Worm (Caenorhabditis elegans) whole organism, young adult: ENCODE data around the gene cutl-11.

Experiments used
- B0019.2 ChIP-seq: fragments of 200-800 bp; sonication (Bioruptor generic); conservative IDR thresholded peaks from 2 replicates; pipeline ENCODE4 v1.3.6; 2022; ENCODE audit warnings: missing genetic modification reagents, missing genetic modification characterization, missing compliant biosample characterization
- B0261.1 ChIP-seq: sonication (generic microtip); optimal IDR thresholded peaks from 2 replicates; lab custom pipeline; 2016; ENCODE audit warnings: mild to moderate bottlenecking, missing genetic modification characterization, moderate library complexity, missing compliant biosample characterization
- C06A6.2 ChIP-seq: fragments of 200-800 bp; sonication (Bioruptor generic); conservative IDR thresholded peaks from 2 replicates; pipeline ENCODE4 v1.3.6; 2022; ENCODE audit warnings: missing genetic modification characterization, missing compliant biosample characterization
- F23B12.7 ChIP-seq: sonication (generic microtip); optimal IDR thresholded peaks from 2 replicates; lab custom pipeline; 2017; ENCODE audit warnings: missing genetic modification characterization, mild to moderate bottlenecking, missing compliant biosample characterization, antibody characterized with exemption, moderate library complexity; ENCODE audit not compliant: insufficient read depth
- F37B4.10 ChIP-seq: fragments of 200-800 bp; sonication (Bioruptor generic); IDR thresholded peaks from 2 replicates; pipeline ENCODE4 v1.3.6; 2022; ENCODE audit warnings: missing genetic modification characterization, missing compliant biosample characterization
- K11D2.4 ChIP-seq: fragments of 200-800 bp; sonication (Bioruptor generic); IDR thresholded peaks from 2 replicates; pipeline ENCODE4 v1.3.6; 2022; ENCODE audit warnings: missing genetic modification reagents, missing genetic modification characterization, missing compliant biosample characterization
- K12H6.12 ChIP-seq: fragments of 200-800 bp; sonication (Bioruptor generic); optimal IDR thresholded peaks from 2 replicates; lab custom pipeline; 2018; ENCODE audit warnings: mild to moderate bottlenecking, missing genetic modification characterization, missing compliant biosample characterization
- Y53F4B.3 ChIP-seq: fragments of 200-800 bp; sonication (Bioruptor generic); IDR thresholded peaks from 2 replicates; pipeline ENCODE4 v1.3.6; 2022; ENCODE audit warnings: missing genetic modification reagents, missing genetic modification characterization, missing compliant biosample characterization
- Y67H2A.10 ChIP-seq: fragments of 200-800 bp; sonication (Bioruptor generic); conservative IDR thresholded peaks from 2 replicates; pipeline ENCODE4 v1.3.6; 2022; ENCODE audit warnings: missing genetic modification reagents, missing genetic modification characterization, missing compliant biosample characterization
- Y79H2A.3 ChIP-seq: fragments of 200-800 bp; sonication (Bioruptor generic); conservative IDR thresholded peaks from 2 replicates; pipeline ENCODE4 v1.3.6; 2022; ENCODE audit warnings: missing genetic modification reagents, missing genetic modification characterization, missing compliant biosample characterization
- ama-1 ChIP-seq, 3 experiments: fragments of 150-350 bp in 1 of 3; sonication (generic microtip) in 2 of 3; optimal IDR thresholded peaks; 2 replicates each; lab custom pipeline; 2014 to 2018; ENCODE audit warnings: missing biosample characterization in 2 of 3, missing genetic modification characterization in 2 of 3, missing genetic modification reagents in 2 of 3
- aptf-3 ChIP-seq: fragments of 200-800 bp; sonication (Bioruptor generic); IDR thresholded peaks from 2 replicates; pipeline ENCODE4 v1.3.6; 2022; ENCODE audit warnings: missing genetic modification characterization, missing compliant biosample characterization
- ccch-3 ChIP-seq: fragments of 200-800 bp; sonication (Bioruptor generic); optimal IDR thresholded peaks from 2 replicates; lab custom pipeline; 2018; ENCODE audit warnings: mild to moderate bottlenecking, missing genetic modification characterization, missing compliant biosample characterization
- cebp-1 ChIP-seq, 2 experiments: fragments of 200-800 bp in 1 of 2; sonication (Bioruptor generic) in 1 of 2; sonication (generic microtip) in 1 of 2; IDR thresholded peaks in 1 of 2; optimal IDR thresholded peaks in 1 of 2; 2 replicates each; pipeline versions ENCODE4 v1.3.6 to Lab custom; 2017 to 2022; ENCODE audit warnings: missing compliant biosample characterization in 2 of 2, missing genetic modification characterization in 2 of 2, mild to moderate bottlenecking in 1 of 2, missing genetic modification reagents in 1 of 2, moderate library complexity in 1 of 2
- ceh-58 ChIP-seq: fragments of 200-800 bp; sonication (Bioruptor generic); IDR thresholded peaks from 2 replicates; pipeline ENCODE4 v1.3.6; 2022; ENCODE audit warnings: missing genetic modification characterization, missing compliant biosample characterization
- die-1 ChIP-seq: sonication (generic microtip); optimal IDR thresholded peaks from 2 replicates; lab custom pipeline; 2016; ENCODE audit warnings: missing genotype, mild to moderate bottlenecking, missing genetic modification characterization, missing compliant biosample characterization
- dpff-1 ChIP-seq: sonication (generic microtip); optimal IDR thresholded peaks from 2 replicates; lab custom pipeline; 2017; ENCODE audit warnings: mild to moderate bottlenecking, missing genetic modification characterization, missing compliant biosample characterization
- efl-1 ChIP-seq: fragments of 150-350 bp; optimal IDR thresholded peaks from 2 replicates; lab custom pipeline; 2014; ENCODE audit warnings: missing biosample characterization, missing genetic modification reagents, missing genetic modification characterization
- ekl-4 ChIP-seq: fragments of 200-800 bp; sonication (Bioruptor generic); IDR thresholded peaks from 2 replicates; pipeline ENCODE4 v1.3.6; 2022; ENCODE audit warnings: missing genetic modification reagents, missing genetic modification characterization, missing compliant biosample characterization
- ets-4 ChIP-seq: fragments of 200-800 bp; sonication (Bioruptor generic); optimal IDR thresholded peaks from 2 replicates; lab custom pipeline; 2018; ENCODE audit warnings: mild to moderate bottlenecking, missing genetic modification characterization, missing compliant biosample characterization
- him-1 ChIP-seq: sonication (generic microtip); optimal IDR thresholded peaks from 2 replicates; lab custom pipeline; 2016; ENCODE audit warnings: missing genotype, missing genetic modification reagents, missing genetic modification characterization, missing compliant biosample characterization
- hlh-12 ChIP-seq: sonication (generic microtip); optimal IDR thresholded peaks from 2 replicates; lab custom pipeline; 2016; ENCODE audit warnings: missing genetic modification characterization, missing compliant biosample characterization
- lin-35 ChIP-seq, 3 experiments: fragments of 150-350 bp in 2 of 3; sonication (generic microtip) in 1 of 3; optimal IDR thresholded peaks; 2 replicates each; lab custom pipeline; 2014 to 2018; ENCODE audit warnings: missing biosample characterization in 3 of 3, missing genetic modification characterization in 3 of 3, missing genetic modification reagents in 3 of 3
- lin-40 ChIP-seq: sonication (generic microtip); optimal IDR thresholded peaks from 2 replicates; lab custom pipeline; 2016; ENCODE audit warnings: missing genetic modification characterization, mild to moderate bottlenecking, missing compliant biosample characterization, missing genotype, missing genetic modification reagents
- madf-10 ChIP-seq: sonication (generic microtip); optimal IDR thresholded peaks from 2 replicates; lab custom pipeline; 2016; ENCODE audit warnings: mild to moderate bottlenecking, missing genetic modification characterization, missing compliant biosample characterization
- madf-3 ChIP-seq: fragments of 200-800 bp; sonication (Bioruptor generic); IDR thresholded peaks from 2 replicates; pipeline ENCODE4 v1.3.6; 2022; ENCODE audit warnings: missing genetic modification reagents, missing genetic modification characterization, missing compliant biosample characterization
- mcd-1 ChIP-seq: fragments of 200-800 bp; sonication (Bioruptor generic); IDR thresholded peaks from 2 replicates; pipeline ENCODE4 v1.3.6; 2022; ENCODE audit warnings: missing genetic modification reagents, missing genetic modification characterization, missing compliant biosample characterization
- nfya-2 ChIP-seq: fragments of 200-800 bp; sonication (Bioruptor generic); IDR thresholded peaks from 2 replicates; pipeline ENCODE4 v1.3.6; 2022; ENCODE audit warnings: missing genetic modification reagents, missing genetic modification characterization, missing compliant biosample characterization
- nhr-27 ChIP-seq: fragments of 200-800 bp; sonication (Bioruptor generic); optimal IDR thresholded peaks from 2 replicates; lab custom pipeline; 2018; ENCODE audit warnings: mild to moderate bottlenecking, missing genetic modification characterization, moderate library complexity, missing compliant biosample characterization
- rcor-1 ChIP-seq: fragments of 200-800 bp; sonication (Bioruptor generic); IDR thresholded peaks from 2 replicates; pipeline ENCODE4 v1.3.6; 2022; ENCODE audit warnings: missing genetic modification reagents, missing genetic modification characterization, missing compliant biosample characterization
- repo-1 ChIP-seq: sonication (generic microtip); optimal IDR thresholded peaks from 2 replicates; lab custom pipeline; 2017; ENCODE audit warnings: mild to moderate bottlenecking, missing genetic modification characterization, missing compliant biosample characterization
- rpc-1 ChIP-seq, 2 experiments: fragments of 150-350 bp in 1 of 2; sonication (generic microtip) in 1 of 2; optimal IDR thresholded peaks; 2 replicates each; lab custom pipeline; 2014 to 2018; ENCODE audit warnings: missing biosample characterization in 1 of 2, missing genetic modification characterization in 1 of 2, missing genetic modification reagents in 1 of 2, missing genotype in 1 of 2
- sdz-38 ChIP-seq: sonication (generic microtip); optimal IDR thresholded peaks from 2 replicates; lab custom pipeline; 2016; ENCODE audit warnings: missing genotype, missing genetic modification characterization, missing compliant biosample characterization
- sea-2 ChIP-seq: fragments of 200-800 bp; sonication (Bioruptor generic); IDR thresholded peaks from 2 replicates; pipeline ENCODE4 v1.3.6; 2022; ENCODE audit warnings: missing genetic modification characterization, missing compliant biosample characterization
- snpc-1.1 ChIP-seq: sonication (generic microtip); optimal IDR thresholded peaks from 2 replicates; lab custom pipeline; 2017; ENCODE audit warnings: missing genetic modification characterization, mild to moderate bottlenecking, missing compliant biosample characterization, antibody characterized with exemption, moderate library complexity, missing genotype, missing genetic modification reagents; ENCODE audit not compliant: insufficient read depth
- snpc-4 ChIP-seq, 5 experiments: fragments of 150-350 bp in 1 of 5; sonication (generic microtip) in 4 of 5; optimal IDR thresholded peaks; 2 replicates each; lab custom pipeline; 2014 to 2018; ENCODE audit warnings: missing genetic modification characterization in 5 of 5, missing biosample characterization in 3 of 5, antibody characterized with exemption in 2 of 5, mild to moderate bottlenecking in 2 of 5, missing compliant biosample characterization in 2 of 5, missing genotype in 2 of 5, moderate library complexity in 2 of 5, missing genetic modification reagents in 1 of 5
- somi-1 ChIP-seq: fragments of 200-800 bp; sonication (Bioruptor generic); optimal IDR thresholded peaks from 2 replicates; lab custom pipeline; 2018; ENCODE audit warnings: mild to moderate bottlenecking, missing genetic modification characterization, missing compliant biosample characterization

cutl-11 gene

DNA sequence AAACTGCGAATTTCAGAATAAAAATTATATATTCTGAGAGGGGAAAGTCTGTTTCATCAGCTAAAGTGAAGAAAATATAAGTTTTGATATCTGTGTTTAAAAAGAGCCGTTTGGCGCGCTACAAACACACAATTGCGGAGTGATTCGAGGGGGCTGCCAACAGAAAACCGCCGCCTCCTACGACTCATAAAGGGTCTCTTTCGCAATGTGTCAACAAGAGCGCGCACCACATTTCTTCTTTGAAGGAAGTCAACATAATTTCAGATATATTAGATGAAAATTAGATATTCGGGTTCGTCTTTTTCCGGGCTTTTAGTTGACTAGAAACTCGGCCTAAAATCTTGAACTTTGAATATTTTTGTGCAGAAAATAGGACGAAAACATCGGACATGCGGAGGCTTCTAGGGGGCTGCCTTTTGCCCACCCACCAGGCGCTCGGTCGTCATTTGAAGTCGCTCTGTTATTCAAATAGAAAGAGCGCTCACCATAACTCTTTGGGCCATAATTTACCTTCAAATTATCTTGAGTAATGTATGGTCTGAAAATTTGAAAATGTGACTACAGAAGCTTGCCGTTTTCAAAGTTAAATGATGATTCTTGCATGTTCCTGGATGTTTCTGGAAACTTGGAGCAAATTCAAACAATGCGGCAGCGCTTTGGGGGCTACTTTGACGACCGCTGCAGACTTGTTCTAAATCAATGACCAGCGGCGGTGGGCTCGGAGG is 44.7 kb downstream of the cutl-11 start (continued):
- TF ChIP-seq F37B4.10 (GFP tag; lab: Robert Waterston, UW) (0 out of 2 replicates have a peak, but pooled peaks have one; percentile 35), F23B12.7 (no peak), somi-1 (peak; percentile 99)

DNA sequence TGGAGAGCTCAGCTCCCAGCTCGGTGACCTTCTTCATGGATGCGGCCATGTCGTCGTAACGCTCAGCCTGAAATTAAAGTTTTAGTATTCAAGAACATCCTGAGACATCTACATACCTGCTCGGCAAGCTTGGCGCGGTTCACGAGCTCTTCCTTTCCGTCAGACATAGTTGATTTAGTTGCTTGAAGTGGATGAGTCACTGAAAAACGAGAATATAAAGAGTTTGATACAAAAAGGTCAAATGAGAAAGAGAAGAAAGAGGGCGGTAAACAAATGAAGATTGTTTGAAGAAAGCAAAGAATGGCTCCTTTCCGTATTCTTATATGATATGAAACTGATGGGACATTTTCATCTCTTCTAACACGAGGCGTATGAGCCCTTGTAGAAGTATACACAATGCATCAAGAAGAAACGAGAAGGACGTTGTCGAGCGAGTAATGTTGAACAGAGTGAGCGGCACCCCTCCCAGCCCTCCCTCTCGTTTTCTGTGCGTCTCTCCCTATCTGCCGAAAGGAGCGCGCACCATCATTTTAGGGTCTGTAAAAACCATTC is 45.4 kb downstream of the cutl-11 start, which contains the start of gene ftt-2:
ftt-2 (minus strand) TSS at position 206 of the 552 bp plus-strand sequence.
- TF ChIP-seq C06A6.2 (GFP tag; lab: Robert Waterston, UW) (no peak), ama-1 (optimal IDR thresholded peaks at IDR 0.05; lab: Kevin White, UChicago) (peak; percentile 72), ama-1 (GFP tag; optimal IDR thresholded peaks at IDR 0.05; lab: Kevin White, UChicago) (no peak)

DNA sequence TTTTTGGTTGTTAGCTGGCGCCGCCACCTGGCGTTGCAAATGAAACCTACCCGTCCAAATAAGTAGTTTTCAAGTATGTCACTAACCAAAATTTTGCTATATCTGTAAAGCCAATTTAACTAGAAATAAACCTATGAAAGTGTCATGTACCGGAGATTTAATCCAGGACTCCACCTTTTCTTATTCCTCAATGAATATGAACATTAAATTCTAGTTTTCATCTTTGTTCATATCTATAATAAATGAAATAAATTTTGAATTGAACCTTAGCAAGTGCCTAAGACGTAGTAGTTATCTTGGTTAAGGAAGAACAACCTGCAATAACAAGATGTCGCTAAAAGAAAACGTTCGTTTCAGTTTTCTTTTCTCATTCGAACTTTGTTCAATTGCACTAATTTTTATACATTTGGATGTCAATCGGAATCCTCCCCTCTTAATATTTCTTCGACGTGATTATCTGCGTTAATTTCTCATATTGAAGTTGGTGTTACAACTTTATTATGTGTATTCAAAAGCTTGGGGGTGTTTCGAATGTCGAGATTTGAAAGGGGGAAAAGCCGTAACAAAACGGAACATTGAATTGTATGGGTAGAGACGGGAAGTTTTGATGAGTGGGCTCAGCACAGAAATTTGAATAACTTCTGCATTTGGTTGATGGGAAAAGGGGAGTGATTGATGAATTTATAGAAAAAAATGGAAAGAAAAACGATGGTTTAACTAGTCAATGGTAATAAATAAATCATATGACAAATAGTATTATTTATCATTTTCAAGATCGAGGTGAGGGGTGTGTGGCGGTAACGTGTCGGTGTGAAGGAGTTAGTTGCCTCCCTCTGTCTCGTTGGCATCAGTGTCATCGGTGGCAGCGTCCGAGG is 47.2 kb downstream of the cutl-11 start:
- TF ChIP-seq ceh-58, result no peak
- 0 out of 2 replicates have a peak, but pooled peaks have one; percentile 53 for TF ChIP-seq C06A6.2 (GFP tag; lab: Robert Waterston, UW)
- 0 out of 2 replicates have a peak, but pooled peaks have one; percentile 29 for TF ChIP-seq mcd-1 (GFP tag; lab: Robert Waterston, UW)
- TF ChIP-seq nfya-2 (GFP tag; lab: Robert Waterston, UW), result 0 out of 2 replicates have a peak, but pooled peaks have one; percentile 43
- peak; percentile 85 for TF ChIP-seq lin-40
- no peak; the same call in 1 of the 2 replicates for TF ChIP-seq ekl-4 (GFP tag; lab: Robert Waterston, UW)
- peak; percentile 68 for TF ChIP-seq somi-1
- TF ChIP-seq rcor-1, result peak; percentile 11; the same call in 1 of the 2 replicates
- no peak for TF ChIP-seq efl-1 (GFP tag; lab: Kevin White, UChicago)
- TF ChIP-seq cebp-1 (GFP tag; IDR thresholded peaks at IDR 0.05; lab: Robert Waterston, UW), result peak; percentile 62; the same call in 1 of the 2 replicates
- TF ChIP-seq cebp-1 (tag; optimal IDR thresholded peaks at IDR 0.05; lab: Kevin White, UChicago), result peak; percentile 82
- TF ChIP-seq Y53F4B.3 (GFP tag; lab: Robert Waterston, UW), result no peak
- no peak for TF ChIP-seq ets-4 (GFP tag; lab: Kevin White, UChicago)
- TF ChIP-seq die-1 (tag; lab: Kevin White, UChicago), result no peak
- no peak for TF ChIP-seq ccch-3
- no peak for TF ChIP-seq Y67H2A.10 (GFP tag; lab: Robert Waterston, UW)
- peak; percentile 90 for TF ChIP-seq repo-1
- TF ChIP-seq K11D2.4, result peak; percentile 44; the same call in 1 of the 2 replicates
- peak; percentile 27; the same call in 1 of the 2 replicates for TF ChIP-seq madf-3 (GFP tag; lab: Robert Waterston, UW)
- TF ChIP-seq lin-35 (GFP tag; optimal IDR thresholded peaks at IDR 0.05; lab: Kevin White, UChicago), result peak in 1 of 3 experiments; percentile 56
- no peak for TF ChIP-seq sea-2 (GFP tag; lab: Robert Waterston, UW)
- no peak for TF ChIP-seq rpc-1 (optimal IDR thresholded peaks at IDR 0.05; lab: Kevin White, UChicago)
- no peak for TF ChIP-seq rpc-1 (tag; optimal IDR thresholded peaks at IDR 0.05; lab: Kevin White, UChicago)
- TF ChIP-seq nhr-27, result no peak
- 0 out of 2 replicates have a peak, but pooled peaks have one; percentile 51 for TF ChIP-seq Y79H2A.3 (GFP tag; lab: Robert Waterston, UW)
- TF ChIP-seq B0019.2 (GFP tag; lab: Robert Waterston, UW), result no peak
- TF ChIP-seq him-1, result no peak
- no peak for TF ChIP-seq snpc-4 (GFP tag; optimal IDR thresholded peaks at IDR 0.05; lab: Kevin White, UChicago)
- TF ChIP-seq snpc-4 (tag; optimal IDR thresholded peaks at IDR 0.05; lab: Kevin White, UChicago), result no peak
- no peak for TF ChIP-seq dpff-1 (tag; lab: Kevin White, UChicago)
- peak; percentile 76 for TF ChIP-seq ama-1 (optimal IDR thresholded peaks at IDR 0.05; lab: Kevin White, UChicago)
- peak in 1 of 2 experiments; percentile 36 for TF ChIP-seq ama-1 (GFP tag; optimal IDR thresholded peaks at IDR 0.05; lab: Kevin White, UChicago)
- TF ChIP-seq aptf-3 (GFP tag; lab: Robert Waterston, UW), result no peak
- TF ChIP-seq sdz-38 (tag; lab: Kevin White, UChicago), result no peak
- peak; percentile 1 for TF ChIP-seq K12H6.12
- TF ChIP-seq hlh-12 (tag; lab: Kevin White, UChicago), result no peak
- peak; percentile 66 for TF ChIP-seq madf-10 (tag; lab: Kevin White, UChicago)
- TF ChIP-seq snpc-1.1 (tag; lab: Kevin White, UChicago), result no peak
- peak; percentile 4 for TF ChIP-seq B0261.1 (tag; lab: Kevin White, UChicago)
